Worm (Caenorhabditis elegans): ENCODE data around the gene lmp-1.

DNA sequence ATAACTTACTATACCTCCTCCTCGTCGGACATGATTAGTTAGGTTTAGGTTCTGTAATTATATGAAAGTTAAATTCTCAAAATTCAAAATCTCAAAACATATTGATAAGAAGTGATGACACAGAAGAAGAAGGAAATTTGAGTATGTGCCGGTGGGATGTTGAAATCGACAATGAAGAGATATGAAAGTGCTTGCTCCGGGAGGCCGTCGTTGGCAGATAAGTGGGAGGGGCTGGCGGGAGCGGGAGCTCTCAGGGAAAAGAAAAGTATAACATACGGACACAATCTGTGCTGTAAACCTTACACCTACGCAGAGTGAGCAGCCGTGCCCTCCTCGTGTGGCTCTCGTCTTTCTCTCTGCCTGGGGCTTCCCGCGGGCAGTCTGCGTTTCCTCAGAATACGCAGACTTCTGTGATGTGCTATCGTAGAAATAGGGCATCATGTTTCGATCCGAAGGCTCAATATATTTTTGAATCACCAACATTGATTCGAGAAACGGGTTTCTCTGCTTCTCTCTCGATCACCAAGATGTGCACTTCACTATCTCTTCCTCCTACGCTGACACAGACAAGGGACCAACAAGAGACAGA lies 32.8 kb upstream of the lmp-1 start, which contains the start of gene mup-2:
- TF ChIP-seq mes-2 (tag; optimal IDR thresholded peaks at IDR 0.05; ENCODE audit: poor library complexity, severe bottlenecking) (no peak), ama-1 (optimal IDR thresholded peaks at IDR 0.05) (no peak), lir-3 (tag; optimal IDR thresholded peaks at IDR 0.05) (no peak), aly-2 (tag; optimal IDR thresholded peaks at IDR 0.05) (no peak), ceh-44 (GFP tag; IDR thresholded peaks at IDR 0.05) (no peak), unc-62 (GFP tag; optimal IDR thresholded peaks at IDR 0.05 in 1 of 2) (no peak), unc-62 (tag; optimal IDR thresholded peaks at IDR 0.05) (no peak), lin-13 (GFP tag; optimal IDR thresholded peaks at IDR 0.05) (no peak), duxl-1 (tag; optimal IDR thresholded peaks at IDR 0.05; ENCODE audit: poor library complexity) (no peak), zag-1 (tag; optimal IDR thresholded peaks at IDR 0.05) (no peak), nhr-76 (tag; optimal IDR thresholded peaks at IDR 0.05) (no peak), F49E8.2 (tag; optimal IDR thresholded peaks at IDR 0.05; ENCODE audit: borderline replicate concordance) (no peak), pqm-1 (tag; optimal IDR thresholded peaks at IDR 0.05) (no peak), zfp-3 (GFP tag; conservative IDR thresholded peaks at IDR 0.05) (no peak)
